Worm (Caenorhabditis elegans) whole organism, L4 larva: ENCODE data around the gene lgc-11.

Experiments used
- F26F4.8 ChIP-seq: fragments of 200-800 bp; sonication (Bioruptor generic); conservative IDR thresholded peaks from 2 replicates; pipeline ENCODE4 v1.3.6; 2022; ENCODE audit warnings: missing genetic modification characterization, missing compliant biosample characterization
- F37D6.2 ChIP-seq: sonication (generic microtip); optimal IDR thresholded peaks from 2 replicates; lab custom pipeline; 2016; ENCODE audit warnings: mild to moderate bottlenecking, missing genetic modification characterization, missing compliant biosample characterization
- T20F7.1 ChIP-seq: fragments of 200-800 bp; sonication (Bioruptor generic); optimal IDR thresholded peaks from 2 replicates; lab custom pipeline; 2018; ENCODE audit warnings: mild to moderate bottlenecking, missing genetic modification characterization, missing compliant biosample characterization
- Y105C5A.15 ChIP-seq: fragments of 200-800 bp; sonication (Bioruptor generic); IDR thresholded peaks from 2 replicates; pipeline ENCODE4 v1.3.6; 2022; ENCODE audit warnings: missing genetic modification characterization, missing compliant biosample characterization
- Y48G9A.11 ChIP-seq: fragments of 200-800 bp; sonication (Bioruptor generic); IDR thresholded peaks from 2 replicates; pipeline ENCODE4 v1.3.6; 2022; ENCODE audit warnings: missing genetic modification reagents, missing genetic modification characterization, missing compliant biosample characterization
- Y75B8A.6 ChIP-seq: fragments of 200-800 bp; sonication (Bioruptor generic); IDR thresholded peaks from 2 replicates; pipeline ENCODE4 v1.3.6; 2022; ENCODE audit warnings: missing genetic modification reagents, missing genetic modification characterization, missing compliant biosample characterization
- ZK337.2 ChIP-seq: fragments of 200-800 bp; sonication (Bioruptor generic); IDR thresholded peaks from 2 replicates; pipeline ENCODE4 v1.3.6; 2022; ENCODE audit warnings: missing genetic modification reagents, missing genetic modification characterization, missing compliant biosample characterization
- ama-1 ChIP-seq: fragments of 150-350 bp; optimal IDR thresholded peaks from 2 replicates; lab custom pipeline; 2014; ENCODE audit warnings: inconsistent platforms, mixed read lengths
- arid-1 ChIP-seq: fragments of 200-800 bp; sonication (Bioruptor generic); conservative IDR thresholded peaks from 2 replicates; pipeline ENCODE4 v1.3.6; 2022; ENCODE audit warnings: missing genetic modification reagents, missing genetic modification characterization, missing compliant biosample characterization
- ceh-20 ChIP-seq: fragments of 200-800 bp; sonication (Bioruptor generic); IDR thresholded peaks from 2 replicates; pipeline ENCODE4 v1.3.6; 2022; ENCODE audit warnings: missing genetic modification reagents, missing genetic modification characterization, missing compliant biosample characterization
- ceh-62 ChIP-seq: sonication (generic microtip); optimal IDR thresholded peaks from 2 replicates; lab custom pipeline; 2017; ENCODE audit warnings: missing biosample characterization, missing genetic modification characterization
- daf-16 ChIP-seq, 3 experiments: sonication (generic microtip); optimal IDR thresholded peaks; 2 replicates each; lab custom pipeline; 2016 to 2017; ENCODE audit warnings: missing genetic modification characterization in 3 of 3, missing genetic modification reagents in 3 of 3, mild to moderate bottlenecking in 2 of 3, missing compliant biosample characterization in 2 of 3, missing biosample characterization in 1 of 3, moderate library complexity in 1 of 3
- daf-19 ChIP-seq: fragments of 200-800 bp; sonication (Bioruptor generic); conservative IDR thresholded peaks from 2 replicates; pipeline ENCODE4 v1.3.6; 2022; ENCODE audit warnings: missing genetic modification characterization, missing compliant biosample characterization
- dmd-8 ChIP-seq: fragments of 200-800 bp; sonication (Bioruptor generic); IDR thresholded peaks from 2 replicates; pipeline ENCODE4 v1.3.6; 2022; ENCODE audit warnings: missing genetic modification characterization, missing compliant biosample characterization
- dmd-9 ChIP-seq: fragments of 200-800 bp; sonication (Bioruptor generic); IDR thresholded peaks from 2 replicates; pipeline ENCODE4 v1.3.6; 2022; ENCODE audit warnings: missing genetic modification reagents, missing genetic modification characterization, missing compliant biosample characterization
- dpl-1 ChIP-seq: fragments of 150-350 bp; optimal IDR thresholded peaks from 2 replicates; lab custom pipeline; 2014; ENCODE audit warnings: missing biosample characterization, missing genetic modification reagents, missing genetic modification characterization
- fkh-10 ChIP-seq: fragments of 150-350 bp; optimal IDR thresholded peaks from 2 replicates; lab custom pipeline; 2014; ENCODE audit warnings: missing biosample characterization, missing genetic modification reagents, missing genetic modification characterization
- hif-1 ChIP-seq, 2 experiments: sonication (generic microtip); optimal IDR thresholded peaks; 2 replicates each; lab custom pipeline; 2016 to 2017; ENCODE audit warnings: missing compliant biosample characterization in 2 of 2, missing genetic modification characterization in 2 of 2, missing genetic modification reagents in 2 of 2, missing genotype in 2 of 2, mild to moderate bottlenecking in 1 of 2
- hlh-30 ChIP-seq: sonication (generic microtip); optimal IDR thresholded peaks from 2 replicates; lab custom pipeline; 2017; ENCODE audit warnings: antibody characterized with exemption, mild to moderate bottlenecking, missing genetic modification characterization, missing compliant biosample characterization; ENCODE audit not compliant: insufficient read depth
- hmg-1.1 ChIP-seq: fragments of 200-800 bp; sonication (Bioruptor generic); IDR thresholded peaks from 2 replicates; pipeline ENCODE4 v1.3.6; 2022; ENCODE audit warnings: missing genetic modification reagents, missing genetic modification characterization, missing compliant biosample characterization
- lim-7 ChIP-seq: fragments of 200-800 bp; sonication (Bioruptor generic); IDR thresholded peaks from 2 replicates; pipeline ENCODE4 v1.3.6; 2022; ENCODE audit warnings: missing genetic modification characterization, missing compliant biosample characterization
- lin-1 ChIP-seq: fragments of 200-800 bp; sonication (Bioruptor generic); IDR thresholded peaks from 2 replicates; pipeline ENCODE4 v1.3.6; 2022; ENCODE audit warnings: missing genetic modification reagents, missing genetic modification characterization, missing compliant biosample characterization
- lin-15B ChIP-seq: fragments of 150-350 bp; sonication (generic microtip); optimal IDR thresholded peaks from 3 replicates; lab custom pipeline; 2014; ENCODE audit warnings: missing biosample characterization, missing genetic modification characterization
- lin-38 ChIP-seq: fragments of 200-800 bp; sonication (Bioruptor generic); IDR thresholded peaks from 2 replicates; pipeline ENCODE4 v1.3.6; 2022; ENCODE audit warnings: missing genetic modification reagents, missing genetic modification characterization, missing compliant biosample characterization
- lin-39 ChIP-seq: fragments of 150-350 bp; optimal IDR thresholded peaks from 2 replicates; lab custom pipeline; 2014; ENCODE audit warnings: missing biosample characterization, missing genetic modification reagents, missing genetic modification characterization
- madf-9 ChIP-seq: fragments of 200-800 bp; sonication (Bioruptor generic); conservative IDR thresholded peaks from 2 replicates; pipeline ENCODE4 v1.3.6; 2022; ENCODE audit warnings: missing genetic modification reagents, missing genetic modification characterization, missing compliant biosample characterization
- mes-2 ChIP-seq: sonication (generic microtip); optimal IDR thresholded peaks from 2 replicates; lab custom pipeline; 2016; ENCODE audit warnings: missing genotype, mild to moderate bottlenecking, missing genetic modification characterization, missing compliant biosample characterization; ENCODE audit not compliant: poor library complexity, severe bottlenecking
- mxl-2 ChIP-seq: fragments of 200-800 bp; sonication (Bioruptor generic); conservative IDR thresholded peaks from 2 replicates; pipeline ENCODE4 v1.3.6; 2022; ENCODE audit warnings: missing genetic modification reagents, missing genetic modification characterization, missing compliant biosample characterization
- nhr-10 ChIP-seq: fragments of 150-350 bp; optimal IDR thresholded peaks from 2 replicates; lab custom pipeline; 2014; ENCODE audit warnings: missing biosample characterization, missing genetic modification characterization
- nhr-102 ChIP-seq: sonication (generic microtip); optimal IDR thresholded peaks from 2 replicates; lab custom pipeline; 2016; ENCODE audit warnings: mild to moderate bottlenecking, missing genetic modification characterization, moderate library complexity, missing compliant biosample characterization
- nhr-11 ChIP-seq: fragments of 150-350 bp; optimal IDR thresholded peaks from 2 replicates; lab custom pipeline; 2014; ENCODE audit warnings: missing biosample characterization, missing genetic modification characterization
- nhr-111 ChIP-seq: fragments of 200-800 bp; sonication (Bioruptor generic); optimal IDR thresholded peaks from 2 replicates; lab custom pipeline; 2018; ENCODE audit warnings: mild to moderate bottlenecking, missing genetic modification characterization, missing compliant biosample characterization
- nhr-25 ChIP-seq: sonication (generic microtip); optimal IDR thresholded peaks from 2 replicates; lab custom pipeline; 2017; ENCODE audit warnings: missing genetic modification characterization, mild to moderate bottlenecking, missing compliant biosample characterization, antibody characterized with exemption, moderate library complexity, borderline replicate concordance; ENCODE audit not compliant: insufficient read depth
- nhr-48 ChIP-seq: sonication (generic microtip); optimal IDR thresholded peaks from 2 replicates; lab custom pipeline; 2016; ENCODE audit warnings: mild to moderate bottlenecking, missing genetic modification characterization, missing compliant biosample characterization
- nhr-6 ChIP-seq: fragments of 150-350 bp; optimal IDR thresholded peaks from 2 replicates; lab custom pipeline; 2014; ENCODE audit warnings: missing biosample characterization, missing genetic modification characterization
- nhr-77 ChIP-seq: fragments of 150-350 bp; optimal IDR thresholded peaks from 2 replicates; lab custom pipeline; 2014; ENCODE audit warnings: missing biosample characterization, missing genetic modification characterization
- pha-4 ChIP-seq, 2 experiments: fragments of 150-350 bp in 1 of 2; fragments of 200-800 bp in 1 of 2; sonication (Bioruptor generic) in 1 of 2; IDR thresholded peaks in 1 of 2; optimal IDR thresholded peaks in 1 of 2; 2 replicates each; pipeline versions ENCODE4 v1.3.6 to Lab custom; 2014 to 2022; ENCODE audit warnings: missing genetic modification characterization in 2 of 2, missing genetic modification reagents in 2 of 2, missing biosample characterization in 1 of 2, missing compliant biosample characterization in 1 of 2
- pqm-1 ChIP-seq: sonication (generic microtip); optimal IDR thresholded peaks from 2 replicates; lab custom pipeline; 2017; ENCODE audit warnings: missing biosample characterization, missing genetic modification characterization
- rbr-2 ChIP-seq: sonication (generic microtip); optimal IDR thresholded peaks from 2 replicates; lab custom pipeline; 2016; ENCODE audit warnings: missing genotype, missing genetic modification characterization, missing compliant biosample characterization
- set-16 ChIP-seq: fragments of 200-800 bp; sonication (Bioruptor generic); IDR thresholded peaks from 2 replicates; pipeline ENCODE4 v1.3.6; 2022; ENCODE audit warnings: missing genetic modification reagents, missing genetic modification characterization, missing compliant biosample characterization
- spr-3 ChIP-seq: fragments of 200-800 bp; sonication (Bioruptor generic); optimal IDR thresholded peaks from 2 replicates; lab custom pipeline; 2018; ENCODE audit warnings: mild to moderate bottlenecking, missing genetic modification characterization, missing compliant biosample characterization
- tra-1 ChIP-seq: fragments of 200-800 bp; sonication (Bioruptor generic); IDR thresholded peaks from 2 replicates; pipeline ENCODE4 v1.3.6; 2022; ENCODE audit warnings: missing genetic modification reagents, missing genetic modification characterization, missing compliant biosample characterization
- unc-62 ChIP-seq, 3 experiments: fragments of 150-350 bp in 1 of 3; sonication (generic microtip); optimal IDR thresholded peaks in 2 of 3; peaks in 1 of 3; 1 replicate in 1 of 3; 2 replicates in 2 of 3; lab custom pipeline; 2014 to 2017; ENCODE audit warnings: missing biosample characterization in 3 of 3, missing genetic modification characterization in 3 of 3, missing genetic modification reagents in 3 of 3, missing genotype in 1 of 3
- zag-1 ChIP-seq: fragments of 150-350 bp; optimal IDR thresholded peaks from 2 replicates; lab custom pipeline; 2014; ENCODE audit warnings: missing biosample characterization, missing genetic modification characterization
- zfp-2 ChIP-seq: sonication (generic microtip); optimal IDR thresholded peaks from 2 replicates; lab custom pipeline; 2016; ENCODE audit warnings: mild to moderate bottlenecking, missing genetic modification characterization, missing compliant biosample characterization
- zip-11 ChIP-seq: fragments of 200-800 bp; sonication (Bioruptor generic); IDR thresholded peaks from 2 replicates; pipeline ENCODE4 v1.3.6; 2022; ENCODE audit warnings: missing genetic modification characterization, missing compliant biosample characterization
- zip-2 ChIP-seq: fragments of 150-350 bp; optimal IDR thresholded peaks from 2 replicates; lab custom pipeline; 2014; ENCODE audit warnings: missing biosample characterization, missing genetic modification characterization
- ztf-11 ChIP-seq: fragments of 150-350 bp; optimal IDR thresholded peaks from 2 replicates; lab custom pipeline; 2014; ENCODE audit warnings: missing biosample characterization, missing genetic modification characterization

Gene lgc-11

ce11 chrX:7507141-7507540, 708 bp upstream of the lgc-11 start (continued):
- TF ChIP-seq nhr-77: no peak
- 0 out of 2 replicates have a peak, but pooled peaks have one; percentile 32 for TF ChIP-seq Y75B8A.6 (GFP tag; lab: Robert Waterston, UW)
- no peak for TF ChIP-seq F37D6.2
- no peak for TF ChIP-seq nhr-10
- no peak for TF ChIP-seq pqm-1
- no peak for TF ChIP-seq ZK337.2 (GFP tag; lab: Robert Waterston, UW)
- no peak for TF ChIP-seq nhr-6
- TF ChIP-seq tra-1 (GFP tag; lab: Robert Waterston, UW): no peak
- no peak for TF ChIP-seq T20F7.1 (GFP tag; lab: Kevin White, UChicago)
- no peak for TF ChIP-seq lin-38 (GFP tag; lab: Robert Waterston, UW)
- no peak for TF ChIP-seq set-16
- no peak for TF ChIP-seq hif-1 (tag; optimal IDR thresholded peaks at IDR 0.05; lab: Kevin White, UChicago)
- TF ChIP-seq zfp-2 (tag; lab: Kevin White, UChicago): no peak
- TF ChIP-seq nhr-11 (tag; lab: Kevin White, UChicago): no peak
- TF ChIP-seq zip-2: no peak
- TF ChIP-seq ceh-20: no peak
- no peak for TF ChIP-seq hlh-30 (tag; lab: Kevin White, UChicago)
- no peak for TF ChIP-seq zag-1 (tag; lab: Kevin White, UChicago)
- TF ChIP-seq nhr-102 (tag; lab: Kevin White, UChicago): no peak
- no peak for TF ChIP-seq pha-4 (GFP tag; IDR thresholded peaks at IDR 0.05; lab: Robert Waterston, UW)
- TF ChIP-seq pha-4 (tag; optimal IDR thresholded peaks at IDR 0.05; lab: Kevin White, UChicago): no peak
- TF ChIP-seq ama-1 (lab: Kevin White, UChicago): no peak
- TF ChIP-seq zip-11 (GFP tag; lab: Robert Waterston, UW): 0 out of 2 replicates have a peak, but pooled peaks have one; percentile 27
- TF ChIP-seq nhr-111 (GFP tag; lab: Kevin White, UChicago): no peak
- TF ChIP-seq dpl-1 (GFP tag; lab: Kevin White, UChicago): no peak
- TF ChIP-seq ztf-11 (tag; lab: Kevin White, UChicago): no peak
- TF ChIP-seq lim-7 (GFP tag; lab: Robert Waterston, UW): no peak; the same call in none of the 2 replicates
- TF ChIP-seq mxl-2: no peak
- TF ChIP-seq hmg-1.1: no peak
- TF ChIP-seq daf-16 (GFP tag; optimal IDR thresholded peaks at IDR 0.05; lab: Kevin White, UChicago): peak in 1 of 2 experiments; percentile 36
- TF ChIP-seq daf-16 (tag; optimal IDR thresholded peaks at IDR 0.05; lab: Kevin White, UChicago): no peak
- 0 out of 2 replicates have a peak, but pooled peaks have one; percentile 64 for TF ChIP-seq daf-19 (GFP tag; lab: Robert Waterston, UW)
- no peak for TF ChIP-seq dmd-9 (GFP tag; lab: Robert Waterston, UW)
- TF ChIP-seq madf-9 (GFP tag; lab: Robert Waterston, UW): no peak; the same call in 1 of the 2 replicates
- no peak for TF ChIP-seq dmd-8 (GFP tag; lab: Robert Waterston, UW)
- TF ChIP-seq fkh-10: no peak
- no peak for TF ChIP-seq lin-39
- TF ChIP-seq Y48G9A.11 (GFP tag; lab: Robert Waterston, UW): 0 out of 2 replicates have a peak, but pooled peaks have one; percentile 20
- TF ChIP-seq F26F4.8 (GFP tag; lab: Robert Waterston, UW): no peak; the same call in 1 of the 2 replicates
- TF ChIP-seq unc-62 (GFP tag; optimal IDR thresholded peaks at IDR 0.05 in 1 of 2; lab: Kevin White, UChicago): no peak
- no peak for TF ChIP-seq unc-62 (tag; optimal IDR thresholded peaks at IDR 0.05; lab: Kevin White, UChicago)
- no peak for TF ChIP-seq nhr-25 (tag; lab: Kevin White, UChicago)
- TF ChIP-seq lin-15B: no peak
- TF ChIP-seq spr-3 (GFP tag; lab: Kevin White, UChicago): no peak
- TF ChIP-seq lin-1 (GFP tag; lab: Robert Waterston, UW): no peak
- peak; percentile 62; the same call in 1 of the 2 replicates for TF ChIP-seq arid-1 (GFP tag; lab: Robert Waterston, UW)
- 0 out of 2 replicates have a peak, but pooled peaks have one; percentile 59 for TF ChIP-seq Y105C5A.15 (GFP tag; lab: Robert Waterston, UW)
- TF ChIP-seq nhr-48 (tag; lab: Kevin White, UChicago): no peak
- TF ChIP-seq ceh-62 (tag; lab: Kevin White, UChicago): no peak
- TF ChIP-seq mes-2 (tag; lab: Kevin White, UChicago): peak; percentile 42
- no peak for TF ChIP-seq rbr-2 (tag; lab: Kevin White, UChicago)
